Fruit fly (Drosophila melanogaster): Measurements from ENCODE around the gene Uros1.

The Uros1 gene

DNA sequence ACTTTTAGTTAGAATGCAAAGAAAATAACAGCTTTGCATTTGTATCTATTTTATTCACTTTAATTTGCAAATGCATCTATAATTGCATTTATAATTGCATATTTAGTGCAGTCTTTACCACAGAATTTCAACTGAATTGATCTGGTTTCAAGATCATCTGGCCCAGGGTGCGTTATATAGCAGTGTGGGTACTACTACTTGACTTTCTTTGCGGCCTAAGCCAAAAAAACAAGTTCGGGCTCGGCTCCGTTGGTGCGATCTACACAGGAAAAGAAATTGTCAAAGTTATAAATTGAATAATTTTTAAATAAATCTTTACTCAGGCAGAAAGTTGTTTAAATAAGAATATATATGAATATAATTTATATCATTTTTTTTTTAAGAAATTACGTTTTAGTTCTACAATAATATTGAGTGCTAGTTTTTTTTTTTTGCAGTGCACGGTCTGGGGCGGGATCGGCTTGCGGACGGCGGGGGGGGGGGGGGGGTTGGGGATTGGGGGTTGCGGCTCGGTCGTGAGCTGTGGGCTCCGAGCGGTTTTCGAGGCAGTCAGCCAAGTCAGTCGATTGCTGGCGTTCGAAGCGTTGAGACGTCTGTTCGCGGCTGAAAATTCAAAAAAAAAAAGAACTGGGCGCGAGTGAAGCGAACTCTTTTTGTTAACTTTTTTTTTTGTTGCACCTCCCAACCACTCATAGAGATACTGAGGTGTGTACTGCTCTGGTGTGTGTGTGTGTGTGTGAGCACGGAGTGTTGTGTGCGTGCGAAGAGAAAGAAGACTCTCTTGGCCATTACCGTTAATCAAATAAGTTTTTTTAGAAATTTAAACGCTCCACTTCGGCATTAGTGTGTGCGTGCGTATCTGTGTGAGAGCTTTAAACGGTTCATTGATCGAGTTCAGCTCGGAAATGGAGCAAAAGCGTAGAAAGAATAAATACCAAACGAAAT, 36.2 kb downstream of the Uros1 start:
- peak; percentile 82 for TF ChIP-seq CG17801 (GFP tag; optimal IDR thresholded peaks at IDR 0.05; ENCODE audit: partially characterized antibody)

DNA sequence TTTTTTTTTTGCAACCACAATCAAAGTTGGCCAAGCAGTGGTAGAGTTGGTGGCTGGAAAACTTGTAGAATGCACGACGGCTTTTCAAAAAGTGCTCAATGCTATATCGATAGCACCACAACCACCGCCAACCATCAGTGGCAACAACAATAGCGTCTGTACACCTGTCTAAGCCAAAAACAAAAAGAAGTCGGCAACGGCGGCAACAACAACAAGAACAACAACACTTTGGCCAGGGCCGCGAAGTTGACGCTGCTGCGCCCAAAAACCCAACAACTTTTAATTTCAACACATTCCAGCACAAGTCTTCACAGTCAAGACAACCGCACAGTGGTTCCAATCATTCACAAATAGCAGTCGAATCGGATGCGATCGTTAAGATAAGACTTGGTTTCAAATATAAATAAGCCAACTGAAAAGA, 36.9 kb downstream of the Uros1 start:
- TF ChIP-seq CG17801 (GFP tag; optimal IDR thresholded peaks at IDR 0.05; ENCODE audit: partially characterized antibody), result no peak

DNA sequence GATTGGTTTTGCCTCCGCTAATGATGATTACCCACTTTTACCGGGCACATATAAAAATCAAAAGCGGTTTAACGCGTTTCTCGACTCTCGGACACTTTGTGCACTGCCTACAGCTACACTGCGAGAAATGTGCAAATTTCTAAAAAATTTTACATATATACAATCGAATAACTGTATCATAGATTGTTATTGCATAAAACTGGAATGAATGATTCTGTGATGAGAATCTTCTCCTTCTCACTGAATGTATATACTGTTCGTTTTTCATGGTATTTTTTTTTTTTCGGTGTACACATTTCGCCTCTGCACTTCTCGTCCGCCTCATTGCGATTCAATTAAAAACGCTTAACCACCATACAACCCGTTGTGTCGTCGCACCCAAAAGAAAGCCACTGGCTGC, 38.8 kb downstream of the Uros1 start:
- no peak for TF ChIP-seq CG17801 (GFP tag; optimal IDR thresholded peaks at IDR 0.05; ENCODE audit: partially characterized antibody)

DNA sequence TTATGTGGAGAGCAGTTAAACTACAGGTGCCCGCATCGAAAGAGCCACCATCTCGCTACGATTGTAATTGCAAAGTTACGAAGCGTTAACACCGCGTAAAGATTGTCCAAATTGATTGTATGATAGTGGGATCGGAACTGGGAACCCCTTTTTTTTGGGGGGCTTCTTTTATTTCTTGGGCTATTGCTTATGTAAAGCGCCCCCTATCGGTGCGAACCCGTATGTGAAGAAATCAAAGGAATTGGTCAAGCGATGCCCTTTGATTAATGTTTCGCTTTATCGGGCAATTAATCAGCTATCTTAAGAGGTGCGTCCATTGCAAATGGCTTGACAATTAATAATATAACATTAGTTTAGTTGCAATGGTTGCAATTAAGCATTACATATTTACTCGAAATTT, 40.5 kb downstream of the Uros1 start:
- no peak for TF ChIP-seq CG17801 (GFP tag; optimal IDR thresholded peaks at IDR 0.05; ENCODE audit: partially characterized antibody)

DNA sequence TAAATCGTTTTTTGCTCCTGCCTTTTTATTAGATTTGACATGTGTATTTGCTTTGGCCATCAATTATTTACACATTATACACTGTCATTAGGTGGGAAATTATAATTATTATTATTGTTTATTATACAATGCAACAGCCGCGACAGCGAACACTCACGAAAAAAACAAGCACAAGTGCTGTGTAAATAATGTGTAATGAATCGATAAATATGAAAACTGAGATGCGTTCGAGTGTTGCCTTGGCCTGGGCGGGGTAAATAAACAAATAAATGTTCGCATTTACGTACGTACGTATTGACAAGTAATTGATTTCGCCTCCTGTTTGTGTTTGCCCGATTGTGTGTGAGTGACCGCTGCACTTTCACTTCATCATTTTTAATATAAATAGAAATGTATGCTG, 41.4 kb downstream of the Uros1 start:
- TF ChIP-seq CG17801 (GFP tag; optimal IDR thresholded peaks at IDR 0.05; ENCODE audit: partially characterized antibody), result no peak

DNA sequence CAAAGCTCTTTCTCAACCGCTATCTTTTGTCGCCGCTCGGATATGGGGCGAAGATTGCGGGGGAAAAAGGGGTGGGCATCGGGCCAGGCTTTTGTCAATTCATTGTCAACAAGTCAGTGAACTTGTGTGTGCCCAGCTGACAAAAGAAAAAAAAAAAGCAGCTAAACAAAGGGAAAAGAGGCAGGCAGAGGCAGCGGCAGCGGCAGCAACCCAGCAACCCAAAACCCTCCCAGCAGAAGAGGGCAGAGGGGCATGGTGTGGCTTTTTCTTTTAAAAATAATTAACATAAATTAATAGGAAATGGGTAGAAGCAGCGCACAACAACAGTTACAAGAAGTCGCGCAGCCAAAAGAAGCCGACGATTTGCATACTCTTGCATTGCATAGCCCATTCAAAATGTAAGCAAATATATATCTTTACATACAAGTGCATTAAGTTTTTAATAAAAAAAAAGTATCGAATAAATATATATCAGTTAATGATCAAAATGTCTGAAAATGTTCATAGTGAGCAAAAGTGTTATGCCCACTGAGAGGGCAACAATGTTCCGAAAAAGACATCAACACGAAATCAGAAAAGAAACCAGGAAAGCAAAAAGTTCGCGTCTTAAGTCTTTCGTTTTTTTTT, 42.9 kb downstream of the Uros1 start:
- no peak for TF ChIP-seq CG17801 (GFP tag; optimal IDR thresholded peaks at IDR 0.05; ENCODE audit: partially characterized antibody)

DNA sequence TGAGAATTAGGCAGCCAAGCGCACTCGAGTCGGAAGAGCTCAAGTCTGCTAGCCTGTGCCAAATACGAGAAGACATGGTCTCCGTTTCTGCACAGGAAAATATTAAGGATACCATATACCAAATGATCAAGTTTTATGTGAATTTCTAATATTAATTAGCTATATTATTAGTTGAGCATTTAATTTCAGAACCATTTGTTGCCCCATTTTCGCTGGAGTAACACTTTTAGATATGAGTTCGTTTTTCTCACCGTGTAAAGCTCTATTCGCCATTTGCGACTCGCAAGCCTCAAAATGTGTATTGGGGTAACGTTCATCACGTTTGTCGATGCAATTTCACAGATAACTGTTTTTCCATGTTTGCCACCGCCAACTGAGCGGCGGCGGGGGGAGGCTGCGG, 47.9 kb downstream of the Uros1 start:
- no peak for TF ChIP-seq CG17801 (GFP tag; optimal IDR thresholded peaks at IDR 0.05; ENCODE audit: partially characterized antibody)

Data from ovary, adult (tissue).